Fruit fly (Drosophila melanogaster) Kc167 (cell line): ENCODE measurements around the gene Smu1.

Experiments
- Myc ChIP-seq: fragments of >200 bp; optimal IDR thresholded peaks from 2 replicates; lab custom pipeline; 2017; ENCODE audit warnings: missing external identifiers
- Sin3A ChIP-seq: fragments of >200 bp; optimal IDR thresholded peaks from 2 replicates; lab custom pipeline; 2018; ENCODE audit warnings: missing external identifiers
- h ChIP-seq: fragments of >200 bp; optimal IDR thresholded peaks from 3 replicates; lab custom pipeline; 2018; ENCODE audit warnings: missing external identifiers
- insv ChIP-seq: fragments of >200 bp; optimal IDR thresholded peaks from 3 replicates; lab custom pipeline; 2018; ENCODE audit warnings: missing external identifiers
- psq ChIP-seq: fragments of >200 bp; optimal IDR thresholded peaks from 2 replicates; lab custom pipeline; 2017; ENCODE audit warnings: missing external identifiers
- ttk ChIP-seq: sonication (Bioruptor generic); optimal IDR thresholded peaks from 2 replicates; lab custom pipeline; 2017; ENCODE audit warnings: missing external identifiers

dm6 chr3R:19017318-19018043, 36.4 kb upstream of the Smu1 start:
- TF ChIP-seq ttk (lab: Kevin White, UChicago): no peak
- TF ChIP-seq psq (lab: Kevin White, UChicago): no peak
- TF ChIP-seq h: no peak
- TF ChIP-seq insv (lab: Kevin White, UChicago): no peak
- TF ChIP-seq Sin3A (lab: Kevin White, UChicago): no peak
- no peak for TF ChIP-seq Myc (lab: Kevin White, UChicago)
